Fruit fly (Drosophila melanogaster) whole organism, embryonic: ENCODE results near the gene CG32645.

Experiments used
- BEAF-32 ChIP-seq: fragments of 200-800 bp; sonication (Bioruptor generic); optimal IDR thresholded peaks from 3 replicates; lab custom pipeline; 2017; ENCODE audit warnings: missing biosample characterization, missing genetic modification characterization, mild to moderate bottlenecking, moderate library complexity, missing genetic modification reagents
- CG10543 ChIP-seq: fragments of 200-800 bp; sonication (Bioruptor generic); optimal IDR thresholded peaks from 3 replicates; lab custom pipeline; 2017; ENCODE audit warnings: missing biosample characterization, mild to moderate bottlenecking, missing genetic modification characterization, moderate library complexity
- CG14014 ChIP-seq: fragments of 200-800 bp; sonication (Bioruptor generic); IDR thresholded peaks from 2 replicates; pipeline ENCODE4 v1.3.6; 2022; ENCODE audit warnings: missing biosample characterization, missing genetic modification characterization
- CG14710 ChIP-seq: fragments of 200-800 bp; sonication (Bioruptor generic); optimal IDR thresholded peaks from 3 replicates; lab custom pipeline; 2019; ENCODE audit warnings: missing biosample characterization, mild to moderate bottlenecking, missing genetic modification characterization, moderate library complexity
- CG15514 ChIP-seq: fragments of 200-800 bp; sonication (Bioruptor generic); optimal IDR thresholded peaks from 3 replicates; lab custom pipeline; 2017; ENCODE audit warnings: missing biosample characterization, missing genetic modification characterization, mild to moderate bottlenecking, moderate library complexity, missing genetic modification reagents
- CG17359 ChIP-seq: fragments of 200-800 bp; sonication (Bioruptor generic); optimal IDR thresholded peaks from 3 replicates; lab custom pipeline; 2018; ENCODE audit warnings: missing biosample characterization, mild to moderate bottlenecking, missing genetic modification characterization, moderate library complexity
- CG17361 ChIP-seq: fragments of 200-800 bp; sonication (Bioruptor generic); IDR thresholded peaks from 3 replicates; pipeline ENCODE4 v1.3.6; 2022; ENCODE audit warnings: missing biosample characterization, missing genetic modification characterization
- CG18764 ChIP-seq: fragments of 200-800 bp; sonication (Bioruptor generic); optimal IDR thresholded peaks from 3 replicates; lab custom pipeline; 2016; ENCODE audit warnings: missing biosample characterization, missing genetic modification characterization
- CG2129 ChIP-seq: fragments of 200-800 bp; sonication (Bioruptor generic); IDR thresholded peaks from 2 replicates; pipeline ENCODE4 v1.3.6; 2022; ENCODE audit warnings: missing biosample characterization, missing genetic modification characterization; ENCODE audit not compliant: partially characterized antibody
- CG2199 ChIP-seq: fragments of 200-800 bp; sonication (Bioruptor generic); IDR thresholded peaks from 3 replicates; pipeline ENCODE4 v1.3.6; 2022; ENCODE audit warnings: missing biosample characterization, missing genetic modification characterization
- CG3065 ChIP-seq: fragments of 200-800 bp; sonication (Bioruptor generic); optimal IDR thresholded peaks from 2 replicates; lab custom pipeline; 2016; ENCODE audit warnings: missing biosample characterization, missing genetic modification characterization
- CG6791 ChIP-seq: fragments of 200-800 bp; sonication (Bioruptor generic); IDR thresholded peaks from 3 replicates; pipeline ENCODE4 v1.3.6; 2022; ENCODE audit warnings: missing biosample characterization, missing genetic modification characterization; ENCODE audit not compliant: partially characterized antibody
- CG7357 ChIP-seq: fragments of 200-800 bp; sonication (Bioruptor generic); IDR thresholded peaks from 3 replicates; pipeline ENCODE4 v1.3.6; 2022; ENCODE audit warnings: missing biosample characterization, missing genetic modification characterization
- CG7963 ChIP-seq: fragments of 200-800 bp; sonication (Bioruptor generic); IDR thresholded peaks from 3 replicates; pipeline ENCODE4 v1.3.6; 2022; ENCODE audit warnings: missing biosample characterization, missing genetic modification characterization; ENCODE audit not compliant: partially characterized antibody
- CG8290 ChIP-seq, 3 experiments: fragments of 200-800 bp; sonication (Bioruptor generic); optimal IDR thresholded peaks; 2 replicates each; lab custom pipeline; 2016 to 2019; ENCODE audit warnings: missing biosample characterization in 3 of 3, missing genetic modification characterization in 3 of 3, mild to moderate bottlenecking in 2 of 3, moderate library complexity in 1 of 3
- CG9797 ChIP-seq: fragments of 200-800 bp; sonication (Bioruptor generic); optimal IDR thresholded peaks from 3 replicates; lab custom pipeline; 2018; ENCODE audit warnings: missing biosample characterization, mild to moderate bottlenecking, missing genetic modification characterization
- Dbx ChIP-seq: fragments of 200-800 bp; sonication (Bioruptor generic); IDR thresholded peaks from 3 replicates; pipeline ENCODE4 v1.3.6; 2022; ENCODE audit warnings: missing biosample characterization, missing genetic modification characterization
- Dp ChIP-seq: fragments of 200-800 bp; sonication (Bioruptor generic); optimal IDR thresholded peaks from 2 replicates; lab custom pipeline; 2018; ENCODE audit warnings: missing biosample characterization, mild to moderate bottlenecking, missing genetic modification characterization, moderate library complexity
- Drgx ChIP-seq: fragments of 200-800 bp; sonication (Bioruptor generic); IDR thresholded peaks from 2 replicates; pipeline ENCODE4 v1.3.6; 2022; ENCODE audit warnings: missing biosample characterization, missing genetic modification characterization
- Ets65A ChIP-seq: fragments of 200-800 bp; sonication (Bioruptor generic); peaks from one replicate; lab custom pipeline; 2016; ENCODE audit warnings: missing biosample characterization, missing genetic modification characterization
- Hr3 ChIP-seq: fragments of 200-800 bp; sonication (Bioruptor generic); optimal IDR thresholded peaks from 3 replicates; lab custom pipeline; 2016; ENCODE audit warnings: missing biosample characterization, missing genetic modification characterization
- Myb ChIP-seq: fragments of 200-800 bp; sonication (Bioruptor generic); optimal IDR thresholded peaks from 2 replicates; lab custom pipeline; 2016; ENCODE audit warnings: missing biosample characterization, missing genetic modification characterization
- NC2β ChIP-seq: fragments of 200-800 bp; sonication (Bioruptor generic); optimal IDR thresholded peaks from 2 replicates; lab custom pipeline; 2016; ENCODE audit warnings: missing biosample characterization, missing genetic modification characterization
- Pdp1 ChIP-seq, 2 experiments: fragments of 200-800 bp; sonication (Bioruptor generic); optimal IDR thresholded peaks; 3 replicates each; lab custom pipeline; 2016; ENCODE audit warnings: missing biosample characterization in 2 of 2, missing genetic modification characterization in 2 of 2, mild to moderate bottlenecking in 1 of 2, moderate library complexity in 1 of 2
- Sin3A ChIP-seq: fragments of >200 bp; optimal IDR thresholded peaks from 2 replicates; lab custom pipeline; 2018
- Sry-δ ChIP-seq: fragments of 200-800 bp; sonication (Bioruptor generic); optimal IDR thresholded peaks from 2 replicates; lab custom pipeline; 2016; ENCODE audit warnings: missing biosample characterization, missing genetic modification characterization
- Taf1 ChIP-seq: fragments of 200-800 bp; sonication (Bioruptor generic); IDR thresholded peaks from 2 replicates; pipeline ENCODE4 v1.3.6; 2022; ENCODE audit warnings: missing biosample characterization, missing genetic modification characterization
- ap ChIP-seq: fragments of 200-800 bp; sonication (Bioruptor generic); IDR thresholded peaks from 2 replicates; pipeline ENCODE4 v1.3.6; 2022; ENCODE audit warnings: missing biosample characterization, missing genetic modification characterization
- ato ChIP-seq: fragments of 200-800 bp; sonication (Bioruptor generic); IDR thresholded peaks from 2 replicates; pipeline ENCODE4 v1.3.6; 2022; ENCODE audit warnings: missing biosample characterization, missing genetic modification characterization; ENCODE audit not compliant: partially characterized antibody
- bowl ChIP-seq: fragments of 200-800 bp; sonication (Bioruptor generic); IDR thresholded peaks from 2 replicates; pipeline ENCODE4 v1.3.6; 2022; ENCODE audit warnings: missing biosample characterization, missing genetic modification characterization
- dysf ChIP-seq: fragments of 200-800 bp; sonication (Bioruptor generic); IDR thresholded peaks from 3 replicates; pipeline ENCODE4 v1.3.6; 2022; ENCODE audit warnings: missing biosample characterization, missing genetic modification characterization
- gcm ChIP-seq: fragments of 200-800 bp; sonication (Bioruptor generic); optimal IDR thresholded peaks from 2 replicates; lab custom pipeline; 2019; ENCODE audit warnings: missing biosample characterization, mild to moderate bottlenecking, missing genetic modification characterization, moderate library complexity
- hb ChIP-seq: fragments of 200-800 bp; sonication (Bioruptor generic); IDR thresholded peaks from 3 replicates; pipeline ENCODE4 v1.3.6; 2022; ENCODE audit warnings: missing biosample characterization, missing genetic modification characterization; ENCODE audit not compliant: partially characterized antibody
- kah ChIP-seq: fragments of 200-800 bp; sonication (Bioruptor generic); optimal IDR thresholded peaks from 2 replicates; lab custom pipeline; 2018; ENCODE audit warnings: missing biosample characterization, mild to moderate bottlenecking, missing genetic modification characterization
- ken ChIP-seq: fragments of 200-800 bp; sonication (Bioruptor generic); IDR thresholded peaks from 3 replicates; pipeline ENCODE4 v1.3.6; 2022; ENCODE audit warnings: missing biosample characterization, missing genetic modification characterization
- mam ChIP-seq: fragments of 200-800 bp; sonication (Bioruptor generic); optimal IDR thresholded peaks from 3 replicates; lab custom pipeline; 2016; ENCODE audit warnings: missing biosample characterization, missing genetic modification characterization
- nerfin-2 ChIP-seq: fragments of 200-800 bp; sonication (Bioruptor generic); IDR thresholded peaks from 2 replicates; pipeline ENCODE4 v1.3.6; 2022; ENCODE audit warnings: missing biosample characterization, missing genetic modification characterization; ENCODE audit not compliant: partially characterized antibody
- pan ChIP-seq, 4 experiments: fragments of >200 bp in 3 of 4; fragments of 200-800 bp in 1 of 4; sonication (Bioruptor generic) in 1 of 4; optimal IDR thresholded peaks in 3 of 4; IDR thresholded peaks in 1 of 4; 2 replicates each; pipeline versions ENCODE4 v1.3.6 to Lab custom; 2017 to 2022; ENCODE audit warnings: missing biosample characterization in 2 of 4, missing genetic modification characterization in 2 of 4, mixed read lengths in 1 of 4
- pnt ChIP-seq: fragments of 200-800 bp; sonication (Bioruptor generic); optimal IDR thresholded peaks from 3 replicates; lab custom pipeline; 2016; ENCODE audit warnings: missing biosample characterization, missing genetic modification characterization
- prd ChIP-seq, 3 experiments: fragments of >200 bp in 2 of 3; fragments of 200-800 bp in 1 of 3; sonication (Bioruptor generic) in 1 of 3; optimal IDR thresholded peaks in 2 of 3; IDR thresholded peaks in 1 of 3; 2 replicates in 2 of 3; 3 replicates in 1 of 3; pipeline versions ENCODE4 v1.3.6 to Lab custom; 2017 to 2022; ENCODE audit warnings: missing biosample characterization in 1 of 3, missing genetic modification characterization in 1 of 3
- run ChIP-seq: fragments of 200-800 bp; sonication (Bioruptor generic); optimal IDR thresholded peaks from 3 replicates; lab custom pipeline; 2018; ENCODE audit warnings: missing biosample characterization, mild to moderate bottlenecking, missing genetic modification characterization
- scrt ChIP-seq: fragments of 200-800 bp; sonication (Bioruptor generic); optimal IDR thresholded peaks from 2 replicates; lab custom pipeline; 2018; ENCODE audit warnings: missing biosample characterization, mild to moderate bottlenecking, missing genetic modification characterization, moderate library complexity
- sna ChIP-seq: fragments of 200-800 bp; sonication (Bioruptor generic); IDR thresholded peaks from 2 replicates; pipeline ENCODE4 v1.3.6; 2022; ENCODE audit warnings: missing biosample characterization, missing genetic modification characterization; ENCODE audit not compliant: partially characterized antibody
- sqz ChIP-seq: fragments of 200-800 bp; sonication (Bioruptor generic); optimal IDR thresholded peaks from 3 replicates; lab custom pipeline; 2018; ENCODE audit warnings: missing biosample characterization, mild to moderate bottlenecking, missing genetic modification characterization
- sug ChIP-seq: fragments of 200-800 bp; optimal IDR thresholded peaks from 2 replicates; lab custom pipeline; 2019; ENCODE audit warnings: missing biosample characterization, mild to moderate bottlenecking, missing genetic modification characterization, moderate library complexity
- tna ChIP-seq: fragments of 200-800 bp; sonication (Bioruptor generic); IDR thresholded peaks from 2 replicates; pipeline ENCODE4 v1.3.6; 2022; ENCODE audit warnings: missing biosample characterization, missing genetic modification characterization; ENCODE audit not compliant: partially characterized antibody
- vvl ChIP-seq: fragments of 200-800 bp; sonication (Bioruptor generic); IDR thresholded peaks from 2 replicates; pipeline ENCODE4 v1.3.6; 2022; ENCODE audit warnings: missing biosample characterization, missing genetic modification characterization

Gene CG32645

dm6 chrX:13112238-13112829, 26.7 kb upstream of the CG32645 start, which contains the start of gene Chpf (continued):
- TF ChIP-seq ap (no peak), ato (GFP tag; lab: Robert Waterston, UW) (peak; percentile 74; the same call in 1 of the 2 replicates), CG18764 (GFP tag; lab: Kevin White, UChicago) (no peak), sna (GFP tag; lab: Robert Waterston, UW) (peak; percentile 59; the same call in 1 of the 2 replicates), CG7357 (GFP tag; lab: Robert Waterston, UW) (peak; percentile 97), CG14014 (no peak), bowl (no peak), run (tag; lab: Kevin White, UChicago) (no peak), scrt (GFP tag; lab: Kevin White, UChicago) (peak; percentile 18), gcm (GFP tag; lab: Kevin White, UChicago) (no peak), Pdp1 (GFP tag; optimal IDR thresholded peaks at IDR 0.05; lab: Kevin White, UChicago) (peak in 1 of 2 experiments; percentile 22), Taf1 (GFP tag; lab: Robert Waterston, UW) (no peak), Ets65A (GFP tag; lab: Kevin White, UChicago) (peak; percentile 68), sqz (GFP tag; lab: Kevin White, UChicago) (peak; percentile 50), BEAF-32 (GFP tag; lab: Kevin White, UChicago) (peak; percentile 83), Sin3A (lab: Kevin White, UChicago) (peak; percentile 45), Sry-δ (GFP tag; lab: Kevin White, UChicago) (peak; percentile 91), Dbx (GFP tag; lab: Robert Waterston, UW) (0 out of 3 replicates have a peak, but pooled peaks have one; percentile 29), CG17359 (peak; percentile 61), CG14710 (tag; lab: Kevin White, UChicago) (peak; percentile 18), pan (optimal IDR thresholded peaks at IDR 0.05; lab: Kevin White, UChicago) (no peak), pan (GFP tag; optimal IDR thresholded peaks at IDR 0.05 in 1 of 2, IDR thresholded peaks at IDR 0.05 in 1 of 2) (peak in 1 of 2 experiments; percentile 28), tna (peak; percentile 71), Drgx (peak; percentile 30), CG3065 (GFP tag; lab: Kevin White, UChicago) (no peak), sug (tag; lab: Kevin White, UChicago) (no peak), hb (GFP tag; lab: Robert Waterston, UW) (peak; percentile 84), CG2199 (GFP tag; lab: Robert Waterston, UW) (no peak), CG17361 (GFP tag; lab: Robert Waterston, UW) (peak; percentile 41; the same call in 1 of the 3 replicates), NC2β (GFP tag; lab: Kevin White, UChicago) (no peak), dysf (GFP tag; lab: Robert Waterston, UW) (no peak), mam (GFP tag; lab: Kevin White, UChicago) (peak; percentile 27), Hr3 (GFP tag; lab: Kevin White, UChicago) (no peak), Myb (GFP tag; lab: Kevin White, UChicago) (peak; percentile 24), pnt (no peak), CG9797 (GFP tag; lab: Kevin White, UChicago) (peak; percentile 3), CG6791 (GFP tag; lab: Robert Waterston, UW) (peak; percentile 92), CG10543 (no peak), CG8290 (GFP tag; optimal IDR thresholded peaks at IDR 0.05; lab: Kevin White, UChicago) (no peak), CG8290 (tag; optimal IDR thresholded peaks at IDR 0.05; lab: Kevin White, UChicago) (peak in 1 of 2 experiments; percentile 33), CG15514 (GFP tag; lab: Kevin White, UChicago) (peak; percentile 25), prd (optimal IDR thresholded peaks at IDR 0.05; lab: Kevin White, UChicago) (no peak), prd (GFP tag; IDR thresholded peaks at IDR 0.05; lab: Robert Waterston, UW) (peak; percentile 38; the same call in 1 of the 3 replicates), ken (GFP tag; lab: Robert Waterston, UW) (no peak), kah (GFP tag; lab: Kevin White, UChicago) (peak; percentile 80), nerfin-2 (GFP tag; lab: Robert Waterston, UW) (peak; percentile 84), vvl (GFP tag; lab: Robert Waterston, UW) (0 out of 2 replicates have a peak, but pooled peaks have one; percentile 14), CG2129 (GFP tag; lab: Robert Waterston, UW) (no peak), CG7963 (peak; percentile 87), Dp (GFP tag; lab: Kevin White, UChicago) (peak; percentile 70)
